Worm (Caenorhabditis elegans): ENCODE measurements around the gene sre-35.

The sre-35 gene

DNA sequence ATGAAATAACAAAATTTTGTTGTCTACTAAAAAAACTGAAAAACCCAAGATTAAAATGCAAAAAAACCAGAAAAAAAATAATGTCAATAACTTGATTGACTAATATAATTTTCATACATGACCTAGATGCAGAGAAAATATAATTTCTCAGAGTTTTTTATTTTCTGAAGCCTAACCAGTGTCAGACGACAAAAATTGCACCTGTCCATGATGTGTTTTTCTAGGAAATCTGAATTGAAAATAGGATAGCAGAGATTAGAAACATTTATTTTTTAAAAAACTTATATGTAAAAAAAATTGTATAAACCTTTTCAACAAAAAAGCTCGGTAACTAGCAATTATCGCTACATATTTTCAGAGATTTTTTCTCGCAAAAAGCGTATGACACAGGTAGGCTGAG is 34.7 kb downstream of the sre-35 start:
- TF ChIP-seq ceh-16 (tag; optimal IDR thresholded peaks at IDR 0.05) (no peak), nfya-1 (tag; optimal IDR thresholded peaks at IDR 0.05; ENCODE audit: insufficient read depth) (no peak), unc-62 (GFP tag; optimal IDR thresholded peaks at IDR 0.05) (no peak), daf-12 (tag; optimal IDR thresholded peaks at IDR 0.05) (no peak), tbx-2 (tag; optimal IDR thresholded peaks at IDR 0.05) (no peak), unc-39 (tag; optimal IDR thresholded peaks at IDR 0.05) (no peak), nhr-43 (tag; optimal IDR thresholded peaks at IDR 0.05; ENCODE audit: poor library complexity, severe bottlenecking) (no peak), elt-1 (tag; optimal IDR thresholded peaks at IDR 0.05) (no peak), snpc-4 (tag; optimal IDR thresholded peaks at IDR 0.05) (no peak), hmg-11 (tag; optimal IDR thresholded peaks at IDR 0.05) (no peak), ztf-4 (tag; optimal IDR thresholded peaks at IDR 0.05) (no peak)

- TF ChIP-seq nhr-76 (tag; optimal IDR thresholded peaks at IDR 0.05) (no peak), skn-1 (tag; optimal IDR thresholded peaks at IDR 0.05) (no peak), ztf-11 (tag; optimal IDR thresholded peaks at IDR 0.05) (no peak), fkh-2 (tag; optimal IDR thresholded peaks at IDR 0.05) (no peak)
These were observed 35.1 kb downstream of the sre-35 start, which contains the start of gene sre-27 for ce11 chrII:12417514-12417913. sre-27 (minus strand) TSS chrII:12417614.

ce11 chrII:12414805-12415204 is 37.8 kb downstream of the sre-35 start, which contains the start of gene Y57A10C.11:
Y57A10C.11 (minus strand) TSS chrII:12414905.
- no peak for TF ChIP-seq ceh-28 (tag; optimal IDR thresholded peaks at IDR 0.05)
- TF ChIP-seq nhr-67 (tag; optimal IDR thresholded peaks at IDR 0.05) = no peak
- no peak for TF ChIP-seq elt-2 (tag; optimal IDR thresholded peaks at IDR 0.05)
- TF ChIP-seq sea-2 (GFP tag; optimal IDR thresholded peaks at IDR 0.05) = no peak
- no peak for TF ChIP-seq unc-39 (tag; optimal IDR thresholded peaks at IDR 0.05)
- TF ChIP-seq nhr-25 (tag; optimal IDR thresholded peaks at IDR 0.05) = no peak
- TF ChIP-seq nhr-237 (tag; optimal IDR thresholded peaks at IDR 0.05) = no peak
- no peak for TF ChIP-seq nhr-76 (tag; optimal IDR thresholded peaks at IDR 0.05)
- TF ChIP-seq nhr-43 (tag; optimal IDR thresholded peaks at IDR 0.05; ENCODE audit: poor library complexity, severe bottlenecking) = no peak
- no peak for TF ChIP-seq fos-1 (tag; optimal IDR thresholded peaks at IDR 0.05)
- TF ChIP-seq nhr-77 (tag; optimal IDR thresholded peaks at IDR 0.05) = no peak
- TF ChIP-seq aly-2 (tag; optimal IDR thresholded peaks at IDR 0.05) = no peak
- TF ChIP-seq ZK546.5 (tag; optimal IDR thresholded peaks at IDR 0.05) = no peak
- no peak for TF ChIP-seq ceh-9 (tag; optimal IDR thresholded peaks at IDR 0.05)
- TF ChIP-seq jun-1 (tag; optimal IDR thresholded peaks at IDR 0.05) = no peak
- TF ChIP-seq snpc-4 (tag; optimal IDR thresholded peaks at IDR 0.05) = no peak
- TF ChIP-seq mml-1 (tag; optimal IDR thresholded peaks at IDR 0.05) = no peak

- TF ChIP-seq nhr-12 (tag; optimal IDR thresholded peaks at IDR 0.05) (no peak), nhr-76 (tag; optimal IDR thresholded peaks at IDR 0.05) (no peak), nhr-25 (tag; optimal IDR thresholded peaks at IDR 0.05) (no peak), mdl-1 (tag; optimal IDR thresholded peaks at IDR 0.05) (no peak), mml-1 (tag; optimal IDR thresholded peaks at IDR 0.05) (no peak), ztf-11 (tag; optimal IDR thresholded peaks at IDR 0.05) (no peak), nhr-23 (tag; optimal IDR thresholded peaks at IDR 0.05) (no peak), nhr-28 (tag; optimal IDR thresholded peaks at IDR 0.05) (no peak), unc-62 (GFP tag; optimal IDR thresholded peaks at IDR 0.05) (no peak), ztf-4 (tag; optimal IDR thresholded peaks at IDR 0.05) (no peak), ceh-9 (tag; optimal IDR thresholded peaks at IDR 0.05) (no peak), fkh-2 (tag; optimal IDR thresholded peaks at IDR 0.05) (no peak), lin-15B (tag; optimal IDR thresholded peaks at IDR 0.05) (no peak), egl-27 (tag; optimal IDR thresholded peaks at IDR 0.05) (no peak), lin-39 (tag; optimal IDR thresholded peaks at IDR 0.05) (no peak), nhr-11 (tag; optimal IDR thresholded peaks at IDR 0.05) (no peak), pha-4 (tag; optimal IDR thresholded peaks at IDR 0.05) (no peak), unc-39 (tag; optimal IDR thresholded peaks at IDR 0.05) (no peak), snpc-4 (tag; optimal IDR thresholded peaks at IDR 0.05) (no peak), skn-1 (tag; optimal IDR thresholded peaks at IDR 0.05) (no peak)
These were observed 40.2 kb downstream of the sre-35 start, which contains the start of gene Y57A10C.1 for ce11 chrII:12412417-12412816. Y57A10C.1 (minus strand) TSS chrII:12412517.

Measured in whole organism, L3 larva.